Fruit fly (Drosophila melanogaster): ENCODE results near the gene jar.

Gene jar

DNA sequence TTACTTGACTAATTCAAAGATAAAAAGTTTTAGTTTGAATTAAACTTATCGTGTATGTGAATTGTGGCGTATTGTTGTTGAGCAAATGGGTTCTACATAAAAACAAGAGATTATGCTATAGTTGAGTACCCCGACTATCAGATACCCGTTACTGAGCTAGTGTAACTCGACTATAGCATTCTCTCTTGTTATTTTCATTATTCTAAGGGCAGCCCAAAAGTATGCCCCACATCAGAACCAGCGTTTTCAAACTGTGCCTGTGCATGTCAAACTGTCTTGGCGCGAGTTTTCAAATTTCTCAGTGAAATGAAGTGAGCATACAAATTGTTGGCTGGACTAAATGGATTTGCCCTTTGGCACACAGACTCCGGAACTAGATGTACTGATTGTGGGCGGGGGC lies 8.3 kb upstream of the jar start, which contains the start of gene shps (continued):
- peak; percentile 73 for TF ChIP-seq CG13287 (GFP tag; IDR thresholded peaks at IDR 0.05; ENCODE audit: partially characterized antibody)
- TF ChIP-seq lov (optimal IDR thresholded peaks at IDR 0.05) = no peak
- TF ChIP-seq lov (GFP tag; IDR thresholded peaks at IDR 0.05) = 0 out of 3 replicates have a peak, but pooled peaks have one; percentile 36
- TF ChIP-seq hbn (GFP tag; IDR thresholded peaks at IDR 0.05; ENCODE audit: partially characterized antibody) = peak; percentile 23; the same call in 1 of the 2 replicates
- peak; percentile 90 for TF ChIP-seq Bgb (GFP tag; IDR thresholded peaks at IDR 0.05; ENCODE audit: partially characterized antibody)
- no peak for TF ChIP-seq Fer1 (GFP tag; optimal IDR thresholded peaks at IDR 0.05)
- TF ChIP-seq pita (GFP tag; optimal IDR thresholded peaks at IDR 0.05) = no peak

DNA sequence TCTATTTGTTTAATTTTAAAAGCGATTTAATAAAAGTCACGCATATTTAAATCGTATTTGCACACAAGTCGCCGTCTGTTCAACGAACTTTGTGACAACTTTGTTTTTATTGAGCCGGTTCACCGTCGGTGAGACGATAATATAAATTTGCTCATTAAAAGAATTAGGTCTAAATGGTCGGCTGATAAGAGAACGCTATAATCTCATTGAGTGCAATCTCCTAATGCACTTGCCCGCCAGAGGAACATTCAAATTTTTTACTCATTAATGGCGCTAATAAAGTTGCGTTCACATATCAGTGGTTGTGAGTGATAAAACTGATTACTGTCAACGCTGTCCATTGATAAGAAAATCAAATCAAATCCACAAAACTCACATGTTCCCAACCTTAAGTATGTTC lies 7.7 kb upstream of the jar start:
- TF ChIP-seq corto (GFP tag; optimal IDR thresholded peaks at IDR 0.05) (peak; percentile 62), exex (tag; optimal IDR thresholded peaks at IDR 0.05) (peak; percentile 48), lbe (GFP tag; optimal IDR thresholded peaks at IDR 0.05) (peak; percentile 50), Med (GFP tag) (peak; percentile 22), Ets65A (GFP tag) (peak; percentile 10), Myb (GFP tag; optimal IDR thresholded peaks at IDR 0.05) (no peak), D (optimal IDR thresholded peaks at IDR 0.05) (no peak), D (GFP tag; optimal IDR thresholded peaks at IDR 0.05) (no peak), CG6765 (GFP tag; optimal IDR thresholded peaks at IDR 0.05) (no peak)

DNA sequence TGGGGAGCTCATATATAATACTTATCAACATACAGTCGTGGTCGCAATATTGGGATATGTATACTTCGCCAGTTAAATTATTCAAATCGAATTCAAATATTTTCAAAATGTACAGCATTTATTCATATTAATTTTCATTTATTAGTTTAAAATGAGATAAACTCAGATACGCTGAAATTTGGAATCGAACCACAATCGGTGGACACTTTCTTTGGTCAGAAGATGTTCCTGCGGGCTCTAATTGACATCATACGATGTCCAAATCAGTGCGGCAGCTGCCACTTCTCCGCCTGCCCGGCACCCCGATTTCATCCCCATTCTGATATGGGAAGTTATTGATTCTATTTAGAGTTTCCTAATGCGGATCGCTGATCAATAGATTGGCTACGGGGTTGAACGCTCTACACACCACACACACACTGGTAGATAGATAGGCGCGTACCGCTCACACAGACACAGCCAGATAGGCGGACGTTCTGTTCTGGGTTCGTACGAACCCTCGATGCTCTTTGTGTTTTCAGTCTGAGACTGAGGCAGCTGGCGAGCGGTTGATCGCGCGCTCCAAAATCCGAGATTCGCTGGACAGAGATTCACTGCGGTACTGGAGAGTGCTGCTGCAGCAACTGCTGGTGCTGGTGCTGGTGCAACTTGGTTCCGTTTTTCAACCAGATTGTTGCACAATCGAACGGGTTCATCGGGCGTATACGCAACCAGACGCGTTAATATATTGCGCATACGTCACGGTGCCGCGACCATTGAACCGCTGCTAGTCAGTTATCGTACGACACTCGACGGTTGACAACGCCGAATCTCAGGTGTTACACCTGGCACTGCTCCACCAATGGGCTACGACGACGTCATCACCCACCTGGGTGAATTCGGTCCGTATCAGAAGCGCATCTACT lies 5.3 kb upstream of the jar start, which contains the start of gene Orct:
Orct (plus strand) TSS at position 157 of the 905 bp plus-strand sequence.
- TF ChIP-seq HLH3B (GFP tag; IDR thresholded peaks at IDR 0.05) (0 out of 2 replicates have a peak, but pooled peaks have one; percentile 36), CG12299 (tag; optimal IDR thresholded peaks at IDR 0.05) (peak; percentile 71), CG10979 (tag; optimal IDR thresholded peaks at IDR 0.05) (peak; percentile 41), CG6791 (GFP tag; IDR thresholded peaks at IDR 0.05; ENCODE audit: partially characterized antibody) (no peak), slou (GFP tag; optimal IDR thresholded peaks at IDR 0.05) (no peak), scrt (GFP tag; optimal IDR thresholded peaks at IDR 0.05) (peak; percentile 75), sug (tag; optimal IDR thresholded peaks at IDR 0.05) (peak; percentile 79), al (GFP tag; IDR thresholded peaks at IDR 0.05) (no peak; the same call in none of the 2 replicates), CG17568 (GFP tag; optimal IDR thresholded peaks at IDR 0.05) (peak; percentile 55), Gug (GFP tag; IDR thresholded peaks at IDR 0.05) (peak; percentile 54; the same call in 1 of the 4 replicates), CG2678 (tag; optimal IDR thresholded peaks at IDR 0.05) (peak; percentile 91), CG1233 (GFP tag; optimal IDR thresholded peaks at IDR 0.05) (peak; percentile 79), gce (GFP tag; IDR thresholded peaks at IDR 0.05) (no peak), Sox100B (GFP tag; optimal IDR thresholded peaks at IDR 0.05) (peak; percentile 79), Nf-YB (GFP tag; optimal IDR thresholded peaks at IDR 0.05) (peak; percentile 58), CG42726 (GFP tag; IDR thresholded peaks at IDR 0.05; ENCODE audit: partially characterized antibody) (no peak), Ptx1 (GFP tag; IDR thresholded peaks at IDR 0.05) (peak; percentile 75), CG13424 (tag; optimal IDR thresholded peaks at IDR 0.05) (peak; percentile 79), NfI (GFP tag; optimal IDR thresholded peaks at IDR 0.05) (peak; percentile 75), Kr (GFP tag; optimal IDR thresholded peaks at IDR 0.05) (no peak), tx (GFP tag; optimal IDR thresholded peaks at IDR 0.05) (peak; percentile 47), Vsx1 (GFP tag; optimal IDR thresholded peaks at IDR 0.05) (peak; percentile 43), CG11247 (GFP tag; IDR thresholded peaks at IDR 0.05) (peak; percentile 59; the same call in 1 of the 2 replicates), CG34422 (GFP tag; IDR thresholded peaks at IDR 0.05) (no peak), CG14667 (GFP tag; IDR thresholded peaks at IDR 0.05) (peak; percentile 19; the same call in 1 of the 2 replicates), CG9609 (GFP tag; optimal IDR thresholded peaks at IDR 0.05) (peak; percentile 53), YL-1 (GFP tag; optimal IDR thresholded peaks at IDR 0.05) (peak; percentile 5), gfzf (GFP tag; optimal IDR thresholded peaks at IDR 0.05) (no peak), Scr (GFP tag; IDR thresholded peaks at IDR 0.05; ENCODE audit: partially characterized antibody) (no peak), Blimp-1 (GFP tag; optimal IDR thresholded peaks at IDR 0.05) (peak; percentile 60)

Measured in whole organism, embryonic.